Fruit fly (Drosophila melanogaster): ENCODE results near the gene CCHa2.

The CCHa2 gene

dm6 chr3R:13371840-13372680 lies 22.9 kb downstream of the CCHa2 start, which contains the start of the genes Lip3 and CG34309:
Gene Lip3 (minus strand): TSS chr3R:13371904.
Gene CG34309 (plus strand): TSS chr3R:13372630.
- TF ChIP-seq CG8478 (optimal IDR thresholded peaks at IDR 0.05) (no peak), CTCF (optimal IDR thresholded peaks at IDR 0.05) (no peak)

dm6 chr3R:13369348-13369747 lies 25.6 kb downstream of the CCHa2 start, which contains the start of gene CheA87a:
Gene CheA87a (plus strand): TSS chr3R:13369648.
- TF ChIP-seq CG8478 (optimal IDR thresholded peaks at IDR 0.05) (no peak), CTCF (optimal IDR thresholded peaks at IDR 0.05) (no peak)

dm6 chr3R:13366561-13367518 lies 28.2 kb downstream of the CCHa2 start, which contains the start of gene Elp6:
Gene Elp6 (minus strand): TSS chr3R:13366910.
- TF ChIP-seq CTCF (optimal IDR thresholded peaks at IDR 0.05) (no peak), CG8478 (optimal IDR thresholded peaks at IDR 0.05) (no peak)

dm6 chr3R:13365665-13366414 lies 29.2 kb downstream of the CCHa2 start:
- TF ChIP-seq CG8478 (optimal IDR thresholded peaks at IDR 0.05) (no peak), CTCF (optimal IDR thresholded peaks at IDR 0.05) (no peak)

DNA sequence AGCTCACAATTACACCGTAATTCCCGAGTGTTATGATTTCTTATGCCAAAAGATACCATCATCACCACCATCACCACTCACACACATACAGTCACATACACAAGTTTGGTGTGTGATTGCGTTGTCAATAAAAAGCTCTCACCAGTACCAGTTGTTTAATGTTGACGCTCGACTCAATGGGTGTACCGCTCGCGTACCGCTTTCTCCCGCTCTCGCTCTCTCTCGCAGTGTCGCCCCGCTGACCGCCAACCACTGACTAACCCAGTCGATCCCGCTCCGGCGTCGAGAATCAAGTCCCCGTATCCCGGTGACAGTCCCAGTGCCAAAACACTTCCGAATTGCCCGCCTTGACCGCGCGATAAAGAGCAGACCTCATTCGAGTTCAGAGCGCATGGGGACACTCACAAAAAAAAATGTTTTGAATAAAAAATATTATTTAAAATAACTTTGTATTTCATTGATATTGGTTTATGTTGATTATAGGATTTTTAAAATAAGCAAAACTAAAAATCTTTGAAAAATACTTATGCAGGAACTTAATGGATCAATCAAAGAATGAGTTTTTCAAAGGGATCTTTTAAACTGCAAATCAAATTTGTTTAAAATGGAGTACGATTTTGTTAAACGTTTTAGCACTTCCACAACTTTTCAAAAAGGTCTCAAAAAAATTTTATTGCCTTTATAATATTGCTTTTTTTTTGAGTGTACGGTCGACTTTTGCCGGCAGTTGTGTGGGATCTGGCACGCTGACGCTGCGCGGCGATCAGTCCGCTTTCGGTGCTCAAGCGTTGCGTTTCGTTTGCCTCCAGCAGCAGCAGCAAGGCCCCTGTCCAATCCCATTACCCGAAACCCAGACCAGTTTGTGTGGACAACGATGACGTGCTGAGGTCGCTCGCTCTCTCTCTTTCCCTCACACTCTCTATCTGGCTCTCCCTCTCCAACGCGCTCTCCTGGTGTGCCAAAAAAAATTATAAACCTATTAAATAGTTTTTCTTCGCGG lies 30.5 kb downstream of the CCHa2 start, which contains the start of gene Dic1:
TSS of gene Dic1 (plus strand) at position 764 of the 1,000 bp plus-strand sequence.
- TF ChIP-seq CTCF (optimal IDR thresholded peaks at IDR 0.05) (no peak), CG8478 (optimal IDR thresholded peaks at IDR 0.05) (no peak)

DNA sequence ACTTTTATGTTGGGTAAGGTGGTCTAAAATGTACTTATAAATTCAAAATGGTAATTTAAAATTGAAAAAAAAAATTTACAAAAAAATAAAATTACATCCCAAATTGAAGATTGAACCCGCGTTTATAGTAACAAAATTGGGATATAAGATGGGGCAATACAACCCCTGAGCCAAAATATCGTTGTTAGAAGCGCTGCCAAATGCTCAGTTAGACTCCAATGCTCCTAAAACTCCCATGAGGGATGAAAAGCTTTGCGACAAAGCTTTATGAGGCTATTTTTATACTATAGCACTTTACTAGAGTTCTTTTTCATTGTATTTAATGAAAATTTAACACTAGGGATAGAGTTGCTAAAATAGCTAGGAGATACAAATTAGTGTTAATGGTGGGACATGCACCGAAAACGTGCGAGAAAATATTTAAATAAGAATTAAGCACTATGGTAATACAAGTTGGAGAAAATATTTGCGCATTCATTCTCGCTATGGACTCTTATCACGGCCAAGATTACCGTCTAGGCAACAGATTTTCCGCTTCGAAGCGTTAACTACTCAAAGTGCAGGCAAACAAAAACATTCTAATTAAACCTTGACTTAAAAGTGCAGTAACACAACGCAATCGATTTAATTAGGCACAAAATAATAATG lies 31.5 kb downstream of the CCHa2 start:
- no peak for TF ChIP-seq CTCF (optimal IDR thresholded peaks at IDR 0.05)
- no peak for TF ChIP-seq CG8478 (optimal IDR thresholded peaks at IDR 0.05)

- TF ChIP-seq CG8478 (optimal IDR thresholded peaks at IDR 0.05) (no peak), CTCF (optimal IDR thresholded peaks at IDR 0.05) (no peak)
These were observed 34.9 kb downstream of the CCHa2 start for dm6 chr3R:13360108-13360507.

dm6 chr3R:13356960-13357359 lies 38.0 kb downstream of the CCHa2 start:
- TF ChIP-seq CTCF (optimal IDR thresholded peaks at IDR 0.05) (no peak), CG8478 (optimal IDR thresholded peaks at IDR 0.05) (no peak)

DNA sequence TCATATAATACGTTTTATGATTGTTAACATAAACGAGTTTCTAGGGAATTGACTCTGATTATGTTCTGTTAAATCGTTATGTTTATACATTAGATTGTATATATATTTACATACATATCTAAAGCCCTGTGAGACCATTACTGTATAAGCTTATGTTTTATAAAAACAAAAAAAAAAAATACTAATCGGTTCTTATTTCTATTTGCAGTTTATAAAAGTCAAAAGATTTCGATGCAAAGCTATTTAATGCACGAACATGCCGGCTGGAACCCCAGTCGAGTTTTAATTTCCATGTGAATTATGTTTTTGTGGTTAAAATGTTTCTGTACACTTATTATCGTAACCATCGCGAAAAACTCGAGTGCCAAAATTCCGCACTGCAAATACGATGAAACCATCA lies 41.6 kb downstream of the CCHa2 start, which contains the start of gene mthl12:
TSS of gene mthl12 (plus strand) at position 301 of the 400 bp plus-strand sequence.
- TF ChIP-seq CG8478 (optimal IDR thresholded peaks at IDR 0.05) (no peak), CTCF (optimal IDR thresholded peaks at IDR 0.05) (no peak)

All from S2 (cell line).